Fruit fly (Drosophila melanogaster) whole organism: ENCODE data around the gene park.

Experiments
- CG8478 ChIP-seq: fragments of >200 bp; optimal IDR thresholded peaks from 2 replicates; lab custom pipeline; 2018; ENCODE audit warnings: inconsistent platforms
- Dll ChIP-seq: fragments of >200 bp; optimal IDR thresholded peaks from 2 replicates; lab custom pipeline; 2017
- EcR ChIP-seq, 2 experiments: fragments of >200 bp; optimal IDR thresholded peaks; 2 replicates each; lab custom pipeline; 2017; ENCODE audit warnings: missing biosample characterization in 2 of 2, missing genetic modification characterization in 2 of 2, missing genetic modification reagents in 2 of 2
- pan ChIP-seq: fragments of >200 bp; optimal IDR thresholded peaks from 2 replicates; lab custom pipeline; 2017
- psq ChIP-seq: fragments of >200 bp; optimal IDR thresholded peaks from 2 replicates; lab custom pipeline; 2017
- usp ChIP-seq: fragments of >200 bp; optimal IDR thresholded peaks from 2 replicates; lab custom pipeline; 2017; ENCODE audit warnings: missing biosample characterization, missing genetic modification characterization, mixed read lengths

The park gene

DNA sequence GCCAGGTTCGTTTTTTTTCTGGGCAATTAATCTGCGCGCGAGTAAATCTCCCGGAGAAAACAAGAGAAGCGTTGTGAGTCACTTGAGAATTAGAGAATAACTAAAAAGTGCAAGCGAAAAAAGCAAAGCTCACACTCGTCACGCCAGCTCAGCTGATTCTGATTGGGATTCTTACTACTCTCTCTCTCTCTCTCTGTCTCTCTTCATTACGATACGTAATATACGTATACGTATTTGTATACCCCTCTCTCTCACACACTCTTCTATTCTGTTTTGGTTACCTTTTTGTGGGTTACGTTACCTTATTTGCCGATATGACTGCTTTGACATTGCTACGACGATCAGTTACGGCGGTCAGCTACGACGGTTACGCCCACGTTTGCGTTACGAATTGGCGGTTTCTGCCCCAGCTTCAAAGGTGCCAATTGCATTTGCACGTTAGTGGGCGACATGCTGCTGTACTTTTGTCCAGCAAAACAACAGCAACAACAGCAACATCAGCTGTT, 6.2 kb upstream of the park start, which contains the start of the genes Targ1, CG10512 and Targ2:
TSS of gene Targ1 (minus strand) at position 106 of the 506 bp plus-strand sequence.
TSS of gene CG10512 (plus strand) at position 144 of the 506 bp plus-strand sequence.
TSS of gene Targ2 (minus strand) at position 456 of the 506 bp plus-strand sequence.
- TF ChIP-seq usp (no peak), psq (no peak), CG8478 (lab: Kevin White, UChicago) (no peak), Dll (lab: Kevin White, UChicago) (no peak), EcR (GFP tag; optimal IDR thresholded peaks at IDR 0.05; lab: Kevin White, UChicago) (no peak), pan (lab: Kevin White, UChicago) (no peak)

DNA sequence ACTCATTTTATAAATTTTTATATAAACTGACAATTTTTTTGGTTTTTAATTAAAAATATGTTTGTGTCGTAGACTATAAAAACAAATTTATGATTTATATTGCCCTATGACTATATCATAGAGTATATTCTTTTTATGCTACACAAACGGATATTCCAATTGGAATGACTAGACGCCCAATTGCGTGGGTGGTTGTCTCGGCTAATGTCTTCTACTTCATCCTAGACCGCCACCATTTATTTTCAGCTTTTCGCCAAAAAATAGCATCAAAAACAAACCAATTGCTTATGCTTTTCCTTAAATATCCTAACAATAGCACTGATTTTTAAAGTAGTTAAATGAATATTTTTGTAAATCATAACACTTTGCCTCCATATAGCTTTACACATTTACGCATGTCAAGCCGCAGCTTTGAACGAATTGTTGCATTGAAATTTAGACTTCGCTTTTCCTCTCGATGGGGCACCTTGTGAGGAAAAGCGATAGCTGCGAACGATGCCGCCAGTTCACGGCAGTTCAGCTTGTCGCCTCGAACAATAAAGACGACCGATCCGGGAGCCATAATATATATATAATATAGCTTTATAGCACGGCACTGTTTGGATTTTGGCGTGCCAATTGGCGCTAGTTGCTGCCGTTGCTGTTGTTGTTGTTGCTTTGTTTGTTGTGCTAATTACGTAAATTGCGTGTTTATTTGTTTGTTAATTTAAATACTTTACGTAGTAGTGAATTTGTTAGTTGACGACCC, 5.5 kb upstream of the park start:
- TF ChIP-seq EcR (GFP tag; optimal IDR thresholded peaks at IDR 0.05; lab: Kevin White, UChicago) (peak in 1 of 2 experiments; percentile 52), usp (no peak), Dll (lab: Kevin White, UChicago) (no peak), psq (no peak), pan (lab: Kevin White, UChicago) (no peak)

DNA sequence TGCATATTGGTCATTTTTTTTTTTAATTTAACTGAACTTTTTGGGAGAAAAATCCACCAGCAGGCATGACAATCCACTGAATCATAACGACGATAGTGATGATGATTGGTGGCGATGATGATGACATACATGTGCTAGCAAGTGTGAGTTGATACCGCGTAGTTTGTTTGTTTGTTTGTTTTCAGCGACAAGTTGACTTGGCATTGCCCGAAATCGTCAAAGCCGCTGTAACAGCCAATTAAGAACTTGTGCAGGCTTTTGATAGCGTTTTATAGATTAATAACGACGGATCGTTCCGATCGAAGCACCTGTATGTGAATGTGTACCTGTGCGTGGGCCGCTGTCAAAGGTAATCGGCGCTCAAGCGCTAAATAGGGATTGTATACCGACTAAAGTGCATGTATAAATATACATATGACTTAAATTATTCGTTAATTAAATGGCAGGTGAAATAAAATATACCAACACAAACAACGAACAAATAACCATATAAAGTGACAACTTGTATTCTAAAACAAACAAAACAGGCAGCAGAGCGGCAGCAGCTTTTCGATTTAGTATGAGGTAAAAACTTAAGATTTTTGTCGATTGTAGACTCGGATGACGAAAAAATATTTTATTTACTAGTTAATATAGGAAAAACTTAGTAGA, 4.7 kb upstream of the park start:
- no peak for TF ChIP-seq EcR (GFP tag; optimal IDR thresholded peaks at IDR 0.05; lab: Kevin White, UChicago)
- no peak for TF ChIP-seq CG8478 (lab: Kevin White, UChicago)
- TF ChIP-seq psq, result no peak
- TF ChIP-seq usp, result no peak
- TF ChIP-seq Dll (lab: Kevin White, UChicago), result no peak
- TF ChIP-seq pan (lab: Kevin White, UChicago), result no peak

DNA sequence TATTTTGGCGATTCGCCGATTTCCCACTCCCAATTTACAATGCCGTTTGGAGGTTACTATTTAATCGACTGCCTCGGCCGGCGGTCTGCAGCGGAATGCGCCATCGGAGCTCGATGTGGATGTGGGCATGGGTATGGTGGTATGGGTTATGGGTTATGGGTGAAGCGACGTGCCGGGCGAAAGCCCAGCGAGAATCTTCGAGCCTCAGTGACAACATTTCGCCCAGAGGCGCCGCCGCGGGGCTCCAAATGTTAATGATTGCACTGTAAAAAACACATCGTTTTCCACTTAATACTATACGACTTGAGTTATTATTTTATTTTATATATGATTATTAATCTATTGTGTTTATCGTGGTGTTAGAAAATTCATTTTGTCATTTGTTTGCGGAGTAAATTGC, 3.9 kb upstream of the park start:
- TF ChIP-seq CG8478 (lab: Kevin White, UChicago) (no peak), Dll (lab: Kevin White, UChicago) (no peak), EcR (GFP tag; optimal IDR thresholded peaks at IDR 0.05; lab: Kevin White, UChicago) (no peak), psq (no peak)

DNA sequence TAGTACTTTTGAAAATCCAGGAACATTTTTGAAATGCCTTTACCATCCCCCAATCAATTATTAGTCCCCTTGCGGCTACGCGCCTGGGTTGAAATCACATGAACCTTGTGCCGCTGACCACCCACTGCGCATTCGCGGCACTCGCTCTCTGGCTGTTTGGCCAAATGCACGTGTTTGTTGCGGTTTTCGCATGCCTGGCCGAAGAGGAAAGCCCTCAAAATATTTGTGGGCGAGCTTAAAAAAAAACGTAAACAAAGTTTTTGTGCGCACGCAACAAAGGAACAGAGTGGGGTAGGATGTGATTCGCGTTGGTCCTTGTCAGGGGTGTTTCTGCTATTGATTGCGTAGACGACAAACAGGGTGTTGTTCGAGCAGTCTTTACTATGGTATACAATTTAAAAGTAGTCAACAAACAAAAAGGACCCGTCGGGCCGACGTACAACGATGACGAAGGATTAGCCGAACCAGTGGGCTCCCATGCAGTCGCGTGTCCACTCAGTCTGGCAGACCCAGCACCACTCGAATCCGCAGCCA, 2.2 kb downstream of the park start:
- TF ChIP-seq pan (lab: Kevin White, UChicago), result no peak
- no peak for TF ChIP-seq EcR (GFP tag; optimal IDR thresholded peaks at IDR 0.05; lab: Kevin White, UChicago)

DNA sequence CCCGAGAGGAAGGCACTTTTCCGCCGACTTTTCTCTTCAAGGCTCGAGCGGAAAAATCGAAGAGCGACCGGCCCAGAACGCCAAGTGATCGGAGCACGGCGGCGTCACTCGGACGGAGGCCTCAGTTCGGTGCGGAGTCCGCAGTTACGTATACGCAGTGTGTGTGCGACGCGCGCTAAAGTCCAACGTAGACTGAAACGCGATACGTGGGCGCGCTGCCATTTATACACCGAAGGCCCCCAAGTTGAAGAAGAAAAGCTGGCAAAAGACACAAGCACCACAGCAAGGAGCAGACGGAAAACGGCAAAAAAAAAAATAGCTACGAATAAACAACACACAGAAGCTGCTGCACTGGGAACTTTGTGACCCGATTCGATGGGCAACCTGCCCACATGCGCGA, 3.5 kb downstream of the park start, which contains the start of gene CG42337:
TSS of gene CG42337 (minus strand) at position 194 of the 400 bp plus-strand sequence.
- TF ChIP-seq CG8478 (lab: Kevin White, UChicago) (no peak), pan (lab: Kevin White, UChicago) (no peak)

DNA sequence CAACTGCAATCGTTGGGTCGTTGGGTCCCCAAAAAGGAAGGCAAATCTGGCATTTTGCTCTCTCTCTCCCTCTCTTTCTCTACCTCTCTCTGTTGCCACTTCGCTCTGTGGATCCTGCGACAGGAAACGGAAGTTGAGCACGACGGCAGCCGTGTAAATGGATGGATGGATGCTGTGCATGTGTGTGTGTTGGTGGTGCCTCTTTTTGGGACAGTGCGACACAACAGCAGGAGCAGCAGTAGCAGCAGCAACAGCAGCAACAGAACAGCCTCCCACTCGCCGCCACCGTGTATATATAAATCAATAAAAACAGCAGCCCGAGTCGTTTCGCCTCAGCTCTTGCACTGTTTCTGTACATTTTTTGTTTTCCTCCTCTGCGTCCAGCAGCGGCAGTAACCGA, 4.6 kb downstream of the park start:
- no peak for TF ChIP-seq EcR (GFP tag; optimal IDR thresholded peaks at IDR 0.05; lab: Kevin White, UChicago)
- TF ChIP-seq CG8478 (lab: Kevin White, UChicago), result no peak
- TF ChIP-seq pan (lab: Kevin White, UChicago), result no peak
- no peak for TF ChIP-seq Dll (lab: Kevin White, UChicago)
- TF ChIP-seq usp, result no peak
- TF ChIP-seq psq, result no peak

DNA sequence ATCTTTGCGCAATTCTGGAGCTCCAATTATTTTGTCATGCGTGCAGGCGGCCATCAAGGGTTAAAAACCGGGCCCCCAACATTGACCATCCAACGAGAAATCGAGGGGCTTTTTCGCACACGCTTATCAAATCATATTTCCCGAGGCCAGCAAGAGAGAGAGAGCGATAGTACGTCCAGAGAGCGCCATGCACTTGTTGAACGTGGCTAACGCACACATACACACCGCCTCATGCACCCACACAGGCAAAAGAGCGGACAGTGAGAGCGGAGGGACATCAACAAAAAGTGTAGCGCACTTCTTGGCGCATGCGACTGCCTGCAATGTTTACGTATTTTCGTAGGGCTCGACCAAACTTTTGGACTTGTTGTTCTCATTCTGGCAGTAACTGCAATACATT, 10.2 kb downstream of the park start:
- TF ChIP-seq usp, result no peak

DNA sequence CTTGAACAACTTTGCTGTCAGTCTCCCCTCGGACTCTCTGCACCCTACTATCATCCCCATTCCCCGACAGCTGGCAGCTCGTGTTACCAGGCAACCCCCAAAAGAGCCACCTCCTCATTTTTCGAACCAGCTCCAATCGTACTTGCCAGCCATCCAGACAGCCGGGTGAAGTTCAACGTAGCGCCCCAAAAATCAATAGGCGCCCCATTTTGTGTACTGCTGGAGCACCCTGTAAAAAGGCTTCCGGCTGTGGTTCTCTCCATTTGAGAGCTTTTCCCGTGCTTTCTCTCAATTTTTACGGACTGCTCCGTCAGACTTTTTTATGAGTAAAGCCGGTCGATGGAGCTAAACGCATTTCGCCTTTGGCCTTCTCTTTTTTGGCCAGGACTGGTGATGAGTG, 11.0 kb downstream of the park start:
- no peak for TF ChIP-seq CG8478 (lab: Kevin White, UChicago)
- TF ChIP-seq EcR (GFP tag; optimal IDR thresholded peaks at IDR 0.05; lab: Kevin White, UChicago), result no peak
- no peak for TF ChIP-seq usp
- TF ChIP-seq pan (lab: Kevin White, UChicago), result no peak
- TF ChIP-seq Dll (lab: Kevin White, UChicago), result no peak
- no peak for TF ChIP-seq psq

DNA sequence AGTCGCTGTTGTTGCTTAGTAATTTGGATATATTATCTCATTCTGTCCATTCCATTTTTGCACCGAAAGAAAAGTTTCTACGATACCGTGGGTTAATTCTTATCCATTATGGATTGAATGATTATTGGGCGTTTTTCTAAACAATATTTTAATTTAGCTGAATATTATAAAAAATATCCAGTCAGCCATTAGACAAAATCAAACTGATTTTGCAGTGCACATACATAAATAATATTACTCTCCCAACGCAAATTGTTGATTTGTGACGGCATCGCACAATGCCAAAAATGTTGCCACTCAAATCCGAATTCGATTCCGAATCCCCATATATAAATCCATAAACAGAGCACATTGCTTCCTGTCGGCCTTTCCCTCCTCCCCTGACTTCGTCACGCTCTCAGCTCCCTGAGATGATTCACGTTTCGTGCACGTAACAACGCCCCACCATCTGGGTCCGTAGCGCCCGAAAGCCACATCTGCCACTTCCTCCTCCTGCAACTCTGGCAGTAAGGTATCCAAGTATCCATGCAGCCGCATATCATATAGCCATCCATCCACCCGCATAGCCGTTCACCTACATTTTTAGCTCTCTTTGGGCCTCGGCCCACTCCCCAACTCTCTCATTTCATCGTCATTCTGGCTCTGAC, 19.6 kb downstream of the park start:
- TF ChIP-seq psq, result no peak
- no peak for TF ChIP-seq CG8478 (lab: Kevin White, UChicago)
- TF ChIP-seq usp, result no peak
- TF ChIP-seq pan (lab: Kevin White, UChicago), result no peak
- TF ChIP-seq EcR (GFP tag; optimal IDR thresholded peaks at IDR 0.05; lab: Kevin White, UChicago), result no peak
- no peak for TF ChIP-seq Dll (lab: Kevin White, UChicago)

DNA sequence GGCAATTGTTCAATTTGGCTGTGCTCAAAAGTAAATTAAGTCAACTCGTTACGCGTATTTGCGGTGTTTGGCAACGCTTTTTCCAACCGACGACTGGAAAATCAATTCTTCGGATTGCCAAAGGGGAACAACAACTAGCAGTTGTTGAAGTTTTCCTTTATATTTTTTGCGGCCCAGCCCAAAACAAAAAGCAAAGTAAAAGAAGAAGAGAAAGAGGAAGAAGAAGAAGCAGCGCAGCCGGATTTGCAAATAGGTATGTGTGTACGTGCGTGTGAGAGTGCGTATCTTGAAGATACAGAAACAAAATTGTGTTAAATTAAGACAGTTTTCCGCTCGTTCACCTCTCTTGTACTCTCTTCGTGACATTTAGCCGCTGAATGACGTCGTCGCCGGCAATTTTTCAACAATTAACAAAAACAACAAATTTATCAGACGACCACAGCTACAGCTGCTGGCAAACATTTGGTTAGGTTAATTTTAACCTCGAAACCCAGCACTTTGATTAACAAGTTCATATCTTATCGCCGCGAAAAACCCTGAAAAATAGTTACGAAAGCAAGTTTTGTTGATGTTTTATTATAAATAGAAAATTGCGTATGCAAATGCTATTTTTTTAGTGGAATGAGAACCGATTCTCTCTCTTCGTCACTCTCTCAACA, 20.2 kb downstream of the park start:
- no peak for TF ChIP-seq Dll (lab: Kevin White, UChicago)
- TF ChIP-seq EcR (GFP tag; optimal IDR thresholded peaks at IDR 0.05; lab: Kevin White, UChicago), result no peak
- no peak for TF ChIP-seq pan (lab: Kevin White, UChicago)
- no peak for TF ChIP-seq usp
- no peak for TF ChIP-seq CG8478 (lab: Kevin White, UChicago)
- TF ChIP-seq psq, result no peak
